Worm (Caenorhabditis elegans) whole organism, L4 larva: ENCODE results near the gene F52H2.5.

Experiments used
- ama-1 ChIP-seq: fragments of 150-350 bp; optimal IDR thresholded peaks from 2 replicates; lab custom pipeline; 2014; ENCODE audit warnings: inconsistent platforms, mixed read lengths
- ceh-82 ChIP-seq: sonication (generic microtip); optimal IDR thresholded peaks from 2 replicates; lab custom pipeline; 2017; ENCODE audit warnings: missing biosample characterization, missing genetic modification characterization
- lsy-2 ChIP-seq, 2 experiments: fragments of 150-350 bp in 1 of 2; sonication (generic microtip) in 1 of 2; optimal IDR thresholded peaks; 2 replicates each; lab custom pipeline; 2014 to 2017; ENCODE audit warnings: missing biosample characterization in 2 of 2, missing genetic modification characterization in 2 of 2
- rbr-2 ChIP-seq: sonication (generic microtip); optimal IDR thresholded peaks from 2 replicates; lab custom pipeline; 2016; ENCODE audit warnings: missing genotype, missing genetic modification characterization, missing compliant biosample characterization

- TF ChIP-seq lsy-2 (tag; optimal IDR thresholded peaks at IDR 0.05; lab: Kevin White, UChicago): no peak
- no peak for TF ChIP-seq ceh-82 (tag; lab: Kevin White, UChicago)
- TF ChIP-seq ama-1 (lab: Kevin White, UChicago): no peak
- no peak for TF ChIP-seq rbr-2
Measured at ce11 chrX:2569040-2569439, 9.2 kb upstream of the F52H2.5 start.
